Worm (Caenorhabditis elegans): ENCODE data around the gene clec-34.

ce11 chrV:16779971-16780370 is 44.4 kb downstream of the clec-34 start:
- no peak for TF ChIP-seq snpc-4 (tag; optimal IDR thresholded peaks at IDR 0.05)
- TF ChIP-seq nhr-11 (tag; optimal IDR thresholded peaks at IDR 0.05): no peak

Data from whole organism, L3 larva.